Worm (Caenorhabditis elegans) whole organism, late embryonic: ENCODE data around the gene gpdh-2.
A peak's percentile ranks its signal among the peaks of the same experiment; 100 is the strongest.

Experiments used
- C08G9.2 ChIP-seq: sonication (generic microtip); optimal IDR thresholded peaks from 2 replicates; lab custom pipeline; 2016; ENCODE audit warnings: mild to moderate bottlenecking, missing genetic modification characterization, moderate library complexity, missing compliant biosample characterization
- K02D7.2 ChIP-seq: sonication (generic microtip); optimal IDR thresholded peaks from 2 replicates; lab custom pipeline; 2017; ENCODE audit warnings: mild to moderate bottlenecking, missing genetic modification characterization, missing compliant biosample characterization
- K09A11.1 ChIP-seq: sonication (generic microtip); optimal IDR thresholded peaks from 2 replicates; lab custom pipeline; 2017; ENCODE audit warnings: antibody characterized with exemption, mild to moderate bottlenecking, missing genetic modification characterization, missing compliant biosample characterization; ENCODE audit not compliant: insufficient read depth
- T23F11.4 ChIP-seq: fragments of 200-800 bp; sonication (Bioruptor generic); optimal IDR thresholded peaks from 2 replicates; lab custom pipeline; 2018; ENCODE audit warnings: mild to moderate bottlenecking, missing genetic modification characterization, missing compliant biosample characterization
- ama-1 ChIP-seq: fragments of 150-350 bp; optimal IDR thresholded peaks from 2 replicates; lab custom pipeline; 2014
- ceh-18 ChIP-seq: sonication (generic microtip); optimal IDR thresholded peaks from 2 replicates; lab custom pipeline; 2016; ENCODE audit warnings: missing genetic modification characterization, missing compliant biosample characterization
- ceh-2 ChIP-seq: sonication (generic microtip); optimal IDR thresholded peaks from 2 replicates; lab custom pipeline; 2016; ENCODE audit warnings: missing genotype, missing genetic modification characterization, missing compliant biosample characterization
- ceh-24 ChIP-seq: sonication (generic microtip); optimal IDR thresholded peaks from 2 replicates; lab custom pipeline; 2016; ENCODE audit warnings: mild to moderate bottlenecking, missing genetic modification characterization, missing compliant biosample characterization
- ceh-31 ChIP-seq: sonication (generic microtip); optimal IDR thresholded peaks from 2 replicates; lab custom pipeline; 2016; ENCODE audit warnings: missing genetic modification characterization, missing compliant biosample characterization
- ceh-34 ChIP-seq: sonication (generic microtip); optimal IDR thresholded peaks from 2 replicates; lab custom pipeline; 2016; ENCODE audit warnings: mild to moderate bottlenecking, missing genetic modification characterization, missing compliant biosample characterization
- ceh-48 ChIP-seq: sonication (generic microtip); optimal IDR thresholded peaks from 2 replicates; lab custom pipeline; 2016; ENCODE audit warnings: missing genetic modification characterization, inconsistent platforms, missing compliant biosample characterization
- ceh-9 ChIP-seq: sonication (generic microtip); optimal IDR thresholded peaks from 2 replicates; lab custom pipeline; 2016; ENCODE audit warnings: mild to moderate bottlenecking, missing genetic modification characterization, inconsistent platforms, missing compliant biosample characterization
- dmd-4 ChIP-seq: sonication (generic microtip); optimal IDR thresholded peaks from 2 replicates; lab custom pipeline; 2016; ENCODE audit warnings: borderline replicate concordance, missing genetic modification characterization, missing compliant biosample characterization
- dve-1 ChIP-seq: sonication (generic microtip); optimal IDR thresholded peaks from 2 replicates; lab custom pipeline; 2017; ENCODE audit warnings: antibody characterized with exemption, mild to moderate bottlenecking, missing genetic modification characterization, missing compliant biosample characterization
- elt-2 ChIP-seq: sonication (generic microtip); optimal IDR thresholded peaks from 2 replicates; lab custom pipeline; 2016; ENCODE audit warnings: missing genetic modification reagents, missing genetic modification characterization, missing compliant biosample characterization
- ets-4 ChIP-seq: sonication (generic microtip); optimal IDR thresholded peaks from 2 replicates; lab custom pipeline; 2016; ENCODE audit warnings: missing genetic modification characterization, missing compliant biosample characterization
- fkh-6 ChIP-seq: sonication (generic microtip); optimal IDR thresholded peaks from 2 replicates; lab custom pipeline; 2016; ENCODE audit warnings: missing genetic modification characterization, missing compliant biosample characterization
- gmeb-2 ChIP-seq: sonication (generic microtip); optimal IDR thresholded peaks from 2 replicates; lab custom pipeline; 2016; ENCODE audit warnings: missing genetic modification characterization, inconsistent platforms, missing compliant biosample characterization
- hlh-13 ChIP-seq: fragments of 200-800 bp; sonication (Bioruptor generic); optimal IDR thresholded peaks from 2 replicates; lab custom pipeline; 2018; ENCODE audit warnings: mild to moderate bottlenecking, missing genetic modification characterization, missing compliant biosample characterization
- hlh-15 ChIP-seq: sonication (generic microtip); optimal IDR thresholded peaks from 2 replicates; lab custom pipeline; 2016; ENCODE audit warnings: missing genetic modification characterization, missing compliant biosample characterization
- hlh-30 ChIP-seq: sonication (generic microtip); optimal IDR thresholded peaks from 2 replicates; lab custom pipeline; 2017; ENCODE audit warnings: antibody characterized with exemption, missing genetic modification characterization, missing compliant biosample characterization; ENCODE audit not compliant: insufficient read depth
- hlh-6 ChIP-seq: sonication (generic microtip); optimal IDR thresholded peaks from 2 replicates; lab custom pipeline; 2016; ENCODE audit warnings: missing genotype, missing genetic modification characterization, missing compliant biosample characterization
- nhr-232 ChIP-seq: sonication (generic microtip); optimal IDR thresholded peaks from 2 replicates; lab custom pipeline; 2016; ENCODE audit warnings: missing genetic modification characterization, missing compliant biosample characterization
- npax-4 ChIP-seq: sonication (generic microtip); optimal IDR thresholded peaks from 2 replicates; lab custom pipeline; 2016; ENCODE audit warnings: missing genetic modification characterization, missing compliant biosample characterization
- odd-2 ChIP-seq: sonication (generic microtip); optimal IDR thresholded peaks from 2 replicates; lab custom pipeline; 2017; ENCODE audit warnings: antibody characterized with exemption, mild to moderate bottlenecking, missing genetic modification characterization, missing compliant biosample characterization
- pag-3 ChIP-seq: sonication (generic microtip); optimal IDR thresholded peaks from 2 replicates; lab custom pipeline; 2016; ENCODE audit warnings: missing compliant biosample characterization, missing genetic modification characterization, borderline replicate concordance
- pha-2 ChIP-seq: sonication (generic microtip); optimal IDR thresholded peaks from 2 replicates; lab custom pipeline; 2017; ENCODE audit warnings: mild to moderate bottlenecking, missing genetic modification characterization, missing compliant biosample characterization
- pros-1 ChIP-seq: fragments of 150-350 bp; optimal IDR thresholded peaks from 2 replicates; lab custom pipeline; 2014; ENCODE audit warnings: missing biosample characterization, missing genetic modification reagents, missing genetic modification characterization
- ref-2 ChIP-seq: sonication (generic microtip); optimal IDR thresholded peaks from 2 replicates; lab custom pipeline; 2016; ENCODE audit warnings: missing genetic modification characterization, missing compliant biosample characterization
- rnt-1 ChIP-seq: sonication (generic microtip); optimal IDR thresholded peaks from 2 replicates; lab custom pipeline; 2016; ENCODE audit warnings: missing genetic modification characterization, missing compliant biosample characterization
- syd-9 ChIP-seq: sonication (generic microtip); optimal IDR thresholded peaks from 2 replicates; lab custom pipeline; 2016; ENCODE audit warnings: mild to moderate bottlenecking, missing genetic modification characterization, moderate library complexity, missing compliant biosample characterization
- ttx-3 ChIP-seq: sonication (generic microtip); optimal IDR thresholded peaks from 2 replicates; lab custom pipeline; 2016; ENCODE audit warnings: missing genetic modification reagents, missing genetic modification characterization, missing compliant biosample characterization
- unc-3 ChIP-seq, 2 experiments: fragments of 200-800 bp in 1 of 2; sonication (Bioruptor generic) in 1 of 2; sonication (generic microtip) in 1 of 2; conservative IDR thresholded peaks in 1 of 2; optimal IDR thresholded peaks in 1 of 2; 2 replicates each; pipeline versions ENCODE4 v1.3.6 to Lab custom; 2016 to 2022; ENCODE audit warnings: missing compliant biosample characterization in 2 of 2, missing genetic modification characterization in 2 of 2, missing genetic modification reagents in 1 of 2
- unc-42 ChIP-seq: sonication (generic microtip); optimal IDR thresholded peaks from 2 replicates; lab custom pipeline; 2016; ENCODE audit warnings: missing genotype, missing genetic modification characterization, missing compliant biosample characterization
- zip-5 ChIP-seq: sonication (generic microtip); optimal IDR thresholded peaks from 2 replicates; lab custom pipeline; 2016; ENCODE audit warnings: missing genetic modification characterization, missing compliant biosample characterization
- ztf-16 ChIP-seq: sonication (generic microtip); optimal IDR thresholded peaks from 2 replicates; lab custom pipeline; 2017; ENCODE audit warnings: missing genetic modification characterization, missing compliant biosample characterization

Gene gpdh-2

ce11 chrIII:9859133-9859775 is at the start of gene gpdh-2:
Gene gpdh-2 (minus strand): TSS chrIII:9859183.
- TF ChIP-seq ceh-31 (tag; lab: Kevin White, UChicago) (peak; percentile 8), hlh-13 (GFP tag; lab: Kevin White, UChicago) (no peak)

- no peak for TF ChIP-seq ceh-9 (tag; lab: Kevin White, UChicago)
- TF ChIP-seq hlh-6 (tag; lab: Kevin White, UChicago): no peak
- no peak for TF ChIP-seq ceh-31 (tag; lab: Kevin White, UChicago)
- TF ChIP-seq ceh-24: no peak
- TF ChIP-seq npax-4 (tag; lab: Kevin White, UChicago): no peak
- no peak for TF ChIP-seq ceh-48 (tag; lab: Kevin White, UChicago)
- no peak for TF ChIP-seq ceh-34 (tag; lab: Kevin White, UChicago)
- no peak for TF ChIP-seq gmeb-2
- TF ChIP-seq ttx-3: no peak
- TF ChIP-seq ztf-16 (tag; lab: Kevin White, UChicago): no peak
Observed at ce11 chrIII:9908769-9909168, 49.8 kb upstream of the gpdh-2 start.

DNA sequence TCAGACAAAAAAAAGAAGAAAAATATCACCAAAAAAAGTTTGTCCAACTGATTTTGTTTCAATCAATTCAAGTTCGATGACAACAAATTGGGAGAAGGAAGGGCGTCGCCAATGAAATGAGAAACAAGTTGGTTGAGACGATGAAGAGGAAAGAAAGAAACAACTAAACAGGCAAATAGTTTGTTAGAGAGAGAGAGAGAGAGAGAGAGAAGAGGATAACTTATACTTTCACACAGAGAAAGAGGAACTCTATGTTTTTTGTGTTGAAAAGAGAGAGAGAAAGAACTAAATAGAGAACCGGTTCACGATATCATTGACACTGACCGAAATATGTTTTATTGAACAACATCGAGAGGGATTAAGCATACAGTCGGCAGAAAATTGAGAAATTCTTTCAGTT is 48.6 kb upstream of the gpdh-2 start:
- TF ChIP-seq ama-1 (lab: Kevin White, UChicago) (no peak), elt-2 (no peak), K09A11.1 (tag; lab: Kevin White, UChicago) (no peak), ets-4 (tag; lab: Kevin White, UChicago) (no peak), ttx-3 (no peak), syd-9 (tag; lab: Kevin White, UChicago) (no peak), unc-3 (GFP tag; conservative IDR thresholded peaks at IDR 0.05; lab: Robert Waterston, UW) (no peak), unc-3 (tag; optimal IDR thresholded peaks at IDR 0.05; lab: Kevin White, UChicago) (no peak), hlh-15 (tag; lab: Kevin White, UChicago) (no peak), pros-1 (tag; lab: Kevin White, UChicago) (no peak), dmd-4 (tag; lab: Kevin White, UChicago) (no peak), hlh-6 (tag; lab: Kevin White, UChicago) (no peak), ceh-2 (tag; lab: Kevin White, UChicago) (no peak), C08G9.2 (no peak), dve-1 (tag; lab: Kevin White, UChicago) (no peak), rnt-1 (tag; lab: Kevin White, UChicago) (no peak), pha-2 (tag; lab: Kevin White, UChicago) (no peak), T23F11.4 (GFP tag; lab: Kevin White, UChicago) (no peak), hlh-30 (no peak), fkh-6 (tag; lab: Kevin White, UChicago) (no peak), pag-3 (tag; lab: Kevin White, UChicago) (no peak)

ce11 chrIII:9905307-9905706 is 46.3 kb upstream of the gpdh-2 start:
- TF ChIP-seq K02D7.2 (tag; lab: Kevin White, UChicago): no peak
- no peak for TF ChIP-seq nhr-232 (tag; lab: Kevin White, UChicago)
- TF ChIP-seq ref-2 (tag; lab: Kevin White, UChicago): no peak
- TF ChIP-seq zip-5 (tag; lab: Kevin White, UChicago): no peak
- peak; percentile 23 for TF ChIP-seq ceh-18
- no peak for TF ChIP-seq odd-2 (tag; lab: Kevin White, UChicago)
- peak; percentile 10 for TF ChIP-seq C08G9.2
- TF ChIP-seq unc-42 (tag; lab: Kevin White, UChicago): peak; percentile 85
- TF ChIP-seq dmd-4 (tag; lab: Kevin White, UChicago): no peak
